Fruit fly (Drosophila melanogaster): ENCODE data around the gene Mad.
"Not testable (repeated sequence)": the region's sequence is repeated elsewhere in the genome, so short reads cannot be mapped to it uniquely, and the experiment has no call there.

Mad gene

DNA sequence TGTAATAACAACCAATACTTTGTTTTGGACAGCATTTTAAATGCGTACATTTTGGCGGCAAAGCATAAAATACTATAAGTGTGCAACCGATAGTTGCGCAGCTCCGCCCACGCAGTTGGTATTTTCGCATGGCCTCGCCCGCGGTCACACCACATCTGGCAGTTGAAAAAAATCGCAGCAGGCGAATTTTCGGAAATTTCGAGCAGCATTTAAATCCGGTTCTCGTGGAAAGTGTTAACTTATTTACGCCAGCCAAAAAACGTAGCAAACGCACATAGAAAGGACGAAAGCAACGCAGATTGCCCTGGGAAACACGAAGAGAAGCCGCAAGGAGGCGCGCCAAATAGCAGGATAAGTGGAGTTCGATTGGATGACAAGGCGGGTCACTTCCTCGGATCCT, 4.0 kb upstream of the Mad start, which contains the start of gene Hydr2:
Gene Hydr2, plus strand, starts transcription at position 156 of the 400 bp plus-strand sequence.
- TF ChIP-seq Ets21C (GFP tag; optimal IDR thresholded peaks at IDR 0.05); cyc (GFP tag; optimal IDR thresholded peaks at IDR 0.05); eg (GFP tag; IDR thresholded peaks at IDR 0.05): not testable (repeated sequence)

dm6 chr2L:3158260-3159072, 977 bp downstream of the Mad start:
- no peak for TF ChIP-seq CG10669 (GFP tag; optimal IDR thresholded peaks at IDR 0.05)
- peak; percentile 6 for TF ChIP-seq Eip75B (GFP tag; optimal IDR thresholded peaks at IDR 0.05)
- peak; percentile 6 for TF ChIP-seq Ets21C (GFP tag; optimal IDR thresholded peaks at IDR 0.05)
- TF ChIP-seq CG10631 (GFP tag; optimal IDR thresholded peaks at IDR 0.05): peak; percentile 31
- TF ChIP-seq CG6276 (GFP tag; optimal IDR thresholded peaks at IDR 0.05): no peak
- TF ChIP-seq topi (GFP tag; optimal IDR thresholded peaks at IDR 0.05): peak; percentile 42
- TF ChIP-seq CG15336 (GFP tag; IDR thresholded peaks at IDR 0.05): peak; percentile 31; the same call in 1 of the 2 replicates
- peak; percentile 42 for TF ChIP-seq esn (GFP tag; optimal IDR thresholded peaks at IDR 0.05)
- TF ChIP-seq spab (GFP tag; optimal IDR thresholded peaks at IDR 0.05): no peak
- peak; percentile 8; the same call in 1 of the 2 replicates for TF ChIP-seq Gug (GFP tag; IDR thresholded peaks at IDR 0.05)
- TF ChIP-seq CG6808 (GFP tag; optimal IDR thresholded peaks at IDR 0.05): peak; percentile 97
- no peak for TF ChIP-seq dac (GFP tag; optimal IDR thresholded peaks at IDR 0.05)
- no peak for TF ChIP-seq cyc (GFP tag; optimal IDR thresholded peaks at IDR 0.05)
- TF ChIP-seq Smox (GFP tag; optimal IDR thresholded peaks at IDR 0.05): peak; percentile 57
- TF ChIP-seq Lpt (GFP tag; optimal IDR thresholded peaks at IDR 0.05): no peak
- TF ChIP-seq CG6792 (GFP tag; optimal IDR thresholded peaks at IDR 0.05): peak; percentile 19
- TF ChIP-seq CG6854 (GFP tag; optimal IDR thresholded peaks at IDR 0.05): peak; percentile 9
- peak; percentile 81 for TF ChIP-seq svp (GFP tag)
- no peak for TF ChIP-seq Sox102F (GFP tag; optimal IDR thresholded peaks at IDR 0.05)
- TF ChIP-seq Hr4 (GFP tag; optimal IDR thresholded peaks at IDR 0.05): peak; percentile 45
- no peak for TF ChIP-seq dsx (GFP tag; optimal IDR thresholded peaks at IDR 0.05; ENCODE audit: poor library complexity, severe bottlenecking)
- peak; percentile 34 for TF ChIP-seq OdsH (GFP tag; optimal IDR thresholded peaks at IDR 0.05)
- TF ChIP-seq CG8319 (GFP tag; optimal IDR thresholded peaks at IDR 0.05): no peak
- peak; percentile 17 for TF ChIP-seq CG34406 (GFP tag; optimal IDR thresholded peaks at IDR 0.05)
- TF ChIP-seq salr (GFP tag; optimal IDR thresholded peaks at IDR 0.05): peak in 1 of 2 experiments; percentile 29
- no peak for TF ChIP-seq CG11762 (GFP tag; optimal IDR thresholded peaks at IDR 0.05; ENCODE audit: insufficient read depth)
- no peak for TF ChIP-seq CG1621 (tag; optimal IDR thresholded peaks at IDR 0.05)
- TF ChIP-seq Sox14 (GFP tag; optimal IDR thresholded peaks at IDR 0.05): peak; percentile 42
- peak; percentile 17 for TF ChIP-seq CG31627 (GFP tag; optimal IDR thresholded peaks at IDR 0.05)
- no peak for TF ChIP-seq CG4318 (GFP tag; optimal IDR thresholded peaks at IDR 0.05)
- peak; percentile 39 for TF ChIP-seq Ets96B (tag; optimal IDR thresholded peaks at IDR 0.05)
- TF ChIP-seq Hr39 (GFP tag; optimal IDR thresholded peaks at IDR 0.05): no peak
- TF ChIP-seq net (GFP tag; optimal IDR thresholded peaks at IDR 0.05): peak; percentile 18
- TF ChIP-seq ss (GFP tag; optimal IDR thresholded peaks at IDR 0.05): no peak
- TF ChIP-seq Met (GFP tag; optimal IDR thresholded peaks at IDR 0.05): peak; percentile 19
- no peak for TF ChIP-seq CG9139 (GFP tag; optimal IDR thresholded peaks at IDR 0.05)
- TF ChIP-seq CG6163 (GFP tag; IDR thresholded peaks at IDR 0.05): 0 out of 3 replicates have a peak, but pooled peaks have one; percentile 55
- TF ChIP-seq acj6 (GFP tag; optimal IDR thresholded peaks at IDR 0.05): peak; percentile 36
- 0 out of 3 replicates have a peak, but pooled peaks have one; percentile 50 for TF ChIP-seq eg (GFP tag; IDR thresholded peaks at IDR 0.05)
- TF ChIP-seq lz (GFP tag; optimal IDR thresholded peaks at IDR 0.05): peak; percentile 49
- peak; percentile 13; the same call in 1 of the 2 replicates for TF ChIP-seq CG11294 (GFP tag; IDR thresholded peaks at IDR 0.05)
- TF ChIP-seq CG11902 (GFP tag; optimal IDR thresholded peaks at IDR 0.05): no peak
- TF ChIP-seq Eip93F (GFP tag; optimal IDR thresholded peaks at IDR 0.05): no peak
- TF ChIP-seq fd59A (GFP tag; optimal IDR thresholded peaks at IDR 0.05): no peak
- no peak for TF ChIP-seq Sox15 (GFP tag; optimal IDR thresholded peaks at IDR 0.05)
- peak; percentile 79 for TF ChIP-seq fkh (GFP tag; optimal IDR thresholded peaks at IDR 0.05)
- TF ChIP-seq Eip78C (GFP tag): peak; percentile 79
